Worm (Caenorhabditis elegans) whole organism, L1 larva: ENCODE data around the gene K03H1.13.

Experiments used
- F16B12.6 ChIP-seq: fragments of 150-350 bp; optimal IDR thresholded peaks from 2 replicates; lab custom pipeline; 2014; ENCODE audit warnings: missing biosample characterization, missing genetic modification characterization
- aha-1 ChIP-seq: fragments of 150-350 bp; optimal IDR thresholded peaks from 2 replicates; lab custom pipeline; 2014; ENCODE audit warnings: missing biosample characterization, missing genetic modification characterization
- aly-2 ChIP-seq: fragments of 150-350 bp; optimal IDR thresholded peaks from 2 replicates; lab custom pipeline; 2014; ENCODE audit warnings: missing biosample characterization, missing genetic modification characterization
- ama-1 ChIP-seq: fragments of 150-350 bp; optimal IDR thresholded peaks from 2 replicates; lab custom pipeline; 2014
- blmp-1 ChIP-seq: fragments of 150-350 bp; optimal IDR thresholded peaks from 2 replicates; lab custom pipeline; 2014; ENCODE audit warnings: missing biosample characterization, missing genetic modification characterization
- ceh-8 ChIP-seq: fragments of 200-800 bp; sonication (Bioruptor generic); optimal IDR thresholded peaks from 2 replicates; lab custom pipeline; 2018; ENCODE audit warnings: mild to moderate bottlenecking, missing genetic modification characterization, moderate library complexity, missing compliant biosample characterization
- ceh-88 ChIP-seq: fragments of 200-800 bp; sonication (Bioruptor generic); IDR thresholded peaks from 2 replicates; pipeline ENCODE4 v1.3.6; 2022; ENCODE audit warnings: missing genetic modification characterization, missing compliant biosample characterization
- dpl-1 ChIP-seq, 3 experiments: fragments of 150-350 bp in 2 of 3; sonication (generic microtip) in 1 of 3; optimal IDR thresholded peaks; 2 replicates each; lab custom pipeline; 2014 to 2017; ENCODE audit warnings: missing biosample characterization in 3 of 3, missing genetic modification characterization in 3 of 3, missing genetic modification reagents in 3 of 3
- dsc-1 ChIP-seq: sonication (generic microtip); optimal IDR thresholded peaks from 2 replicates; lab custom pipeline; 2016; ENCODE audit warnings: mild to moderate bottlenecking, missing genetic modification characterization, missing compliant biosample characterization
- efl-1 ChIP-seq, 4 experiments: fragments of 150-350 bp; optimal IDR thresholded peaks in 3 of 4; peaks in 1 of 4; 1 replicate in 1 of 4; 2 replicates in 3 of 4; lab custom pipeline; 2014; ENCODE audit warnings: missing biosample characterization in 2 of 4, missing genetic modification characterization in 2 of 4, missing genetic modification reagents in 2 of 4
- egl-13 ChIP-seq: sonication (generic microtip); optimal IDR thresholded peaks from 2 replicates; lab custom pipeline; 2016; ENCODE audit warnings: missing genotype, missing genetic modification reagents, missing genetic modification characterization, missing compliant biosample characterization
- egl-27 ChIP-seq, 2 experiments: fragments of 150-350 bp in 1 of 2; sonication (generic microtip); optimal IDR thresholded peaks; 3 replicates each; lab custom pipeline; 2017 to 2018; ENCODE audit warnings: missing biosample characterization in 2 of 2, missing genetic modification characterization in 2 of 2, missing genetic modification reagents in 2 of 2
- elt-2 ChIP-seq: sonication (generic microtip); optimal IDR thresholded peaks from 2 replicates; lab custom pipeline; 2016; ENCODE audit warnings: missing genetic modification characterization, mild to moderate bottlenecking, inconsistent platforms, missing compliant biosample characterization, missing genetic modification reagents
- ets-5 ChIP-seq: fragments of 200-800 bp; sonication (Bioruptor generic); IDR thresholded peaks from 2 replicates; pipeline ENCODE4 v1.3.6; 2022; ENCODE audit warnings: missing genetic modification characterization, missing compliant biosample characterization
- fkh-10 ChIP-seq: sonication (generic microtip); optimal IDR thresholded peaks from 2 replicates; lab custom pipeline; 2017; ENCODE audit warnings: missing biosample characterization, missing genetic modification reagents, missing genetic modification characterization
- fkh-4 ChIP-seq: sonication (generic microtip); optimal IDR thresholded peaks from 2 replicates; lab custom pipeline; 2016; ENCODE audit warnings: missing compliant biosample characterization, missing genetic modification characterization, borderline replicate concordance
- fkh-8 ChIP-seq: sonication (generic microtip); optimal IDR thresholded peaks from 2 replicates; lab custom pipeline; 2016; ENCODE audit warnings: mild to moderate bottlenecking, missing genetic modification characterization, missing compliant biosample characterization
- fos-1 ChIP-seq: fragments of 150-350 bp; optimal IDR thresholded peaks from 2 replicates; lab custom pipeline; 2014; ENCODE audit warnings: missing biosample characterization, missing genetic modification characterization
- hlh-17 ChIP-seq: fragments of 200-800 bp; sonication (Bioruptor generic); optimal IDR thresholded peaks from 2 replicates; lab custom pipeline; 2018; ENCODE audit warnings: missing genetic modification characterization, mild to moderate bottlenecking, missing compliant biosample characterization, moderate library complexity, borderline replicate concordance
- hlh-4 ChIP-seq: sonication (generic microtip); optimal IDR thresholded peaks from 2 replicates; lab custom pipeline; 2016; ENCODE audit warnings: mild to moderate bottlenecking, missing genetic modification characterization, missing compliant biosample characterization
- irx-1 ChIP-seq: sonication (generic microtip); optimal IDR thresholded peaks from 2 replicates; lab custom pipeline; 2016; ENCODE audit warnings: missing genetic modification characterization, missing compliant biosample characterization
- jun-1 ChIP-seq: fragments of 150-350 bp; optimal IDR thresholded peaks from 2 replicates; lab custom pipeline; 2014; ENCODE audit warnings: missing biosample characterization, missing genetic modification reagents, missing genetic modification characterization
- lin-14 ChIP-seq: fragments of 200-800 bp; sonication (Bioruptor generic); optimal IDR thresholded peaks from 2 replicates; lab custom pipeline; 2018; ENCODE audit warnings: mild to moderate bottlenecking, missing genetic modification characterization, moderate library complexity, missing compliant biosample characterization
- lin-35 ChIP-seq, 2 experiments: fragments of 150-350 bp; optimal IDR thresholded peaks; 2 replicates each; lab custom pipeline; 2014; ENCODE audit warnings: missing biosample characterization in 2 of 2, missing genetic modification characterization in 2 of 2, missing genetic modification reagents in 2 of 2
- lsy-2 ChIP-seq, 2 experiments: fragments of 150-350 bp; optimal IDR thresholded peaks; 2 replicates each; lab custom pipeline; 2014; ENCODE audit warnings: missing biosample characterization in 2 of 2, missing genetic modification characterization in 2 of 2
- mdl-1 ChIP-seq, 2 experiments: fragments of 150-350 bp; optimal IDR thresholded peaks; 2 replicates each; lab custom pipeline; 2014 to 2017; ENCODE audit warnings: missing biosample characterization in 2 of 2, missing genetic modification characterization in 2 of 2, inconsistent platforms in 1 of 2
- nhr-20 ChIP-seq: sonication (generic microtip); optimal IDR thresholded peaks from 2 replicates; lab custom pipeline; 2016; ENCODE audit warnings: mild to moderate bottlenecking, missing genetic modification characterization, missing compliant biosample characterization
- nhr-71 ChIP-seq: sonication (generic microtip); optimal IDR thresholded peaks from 2 replicates; lab custom pipeline; 2016; ENCODE audit warnings: mild to moderate bottlenecking, missing genetic modification characterization, moderate library complexity, missing compliant biosample characterization
- nhr-76 ChIP-seq: sonication (generic microtip); optimal IDR thresholded peaks from 2 replicates; lab custom pipeline; 2017; ENCODE audit warnings: missing biosample characterization, missing genetic modification characterization
- nhr-77 ChIP-seq: fragments of 150-350 bp; optimal IDR thresholded peaks from 2 replicates; lab custom pipeline; 2014; ENCODE audit warnings: missing biosample characterization, missing genetic modification characterization
- nhr-84 ChIP-seq: sonication (generic microtip); optimal IDR thresholded peaks from 2 replicates; lab custom pipeline; 2017; ENCODE audit warnings: missing biosample characterization, missing genetic modification characterization
- nhr-85 ChIP-seq: sonication (generic microtip); peaks from one replicate; lab custom pipeline; 2016; ENCODE audit warnings: missing genetic modification characterization, inconsistent platforms, missing compliant biosample characterization
- pag-3 ChIP-seq: sonication (generic microtip); optimal IDR thresholded peaks from 2 replicates; lab custom pipeline; 2017; ENCODE audit warnings: missing genetic modification characterization, mild to moderate bottlenecking, missing compliant biosample characterization, antibody characterized with exemption, borderline replicate concordance; ENCODE audit not compliant: insufficient read depth
- pqm-1 ChIP-seq: sonication (generic microtip); optimal IDR thresholded peaks from 3 replicates; lab custom pipeline; 2017; ENCODE audit warnings: missing biosample characterization, missing genetic modification characterization
- skn-1 ChIP-seq: fragments of 150-350 bp; optimal IDR thresholded peaks from 2 replicates; lab custom pipeline; 2014; ENCODE audit warnings: missing biosample characterization, missing genetic modification characterization
- snpc-4 ChIP-seq: fragments of 150-350 bp; optimal IDR thresholded peaks from 2 replicates; lab custom pipeline; 2014; ENCODE audit warnings: missing biosample characterization, missing genetic modification characterization
- snu-23 ChIP-seq: sonication (generic microtip); optimal IDR thresholded peaks from 2 replicates; lab custom pipeline; 2016; ENCODE audit warnings: missing genetic modification characterization, missing compliant biosample characterization
- sup-37 ChIP-seq: fragments of 200-800 bp; sonication (Bioruptor generic); optimal IDR thresholded peaks from 2 replicates; lab custom pipeline; 2018; ENCODE audit warnings: mild to moderate bottlenecking, missing genetic modification characterization, missing compliant biosample characterization
- tbx-2 ChIP-seq: sonication (generic microtip); optimal IDR thresholded peaks from 2 replicates; lab custom pipeline; 2016; ENCODE audit warnings: missing genetic modification characterization, missing compliant biosample characterization
- tlp-1 ChIP-seq: fragments of 150-350 bp; optimal IDR thresholded peaks from 2 replicates; lab custom pipeline; 2014; ENCODE audit warnings: missing biosample characterization, missing genetic modification characterization
- unc-130 ChIP-seq: fragments of 150-350 bp; optimal IDR thresholded peaks from 2 replicates; lab custom pipeline; 2017; ENCODE audit warnings: missing biosample characterization, missing genetic modification characterization, inconsistent platforms
- unc-62 ChIP-seq: fragments of 150-350 bp; optimal IDR thresholded peaks from 2 replicates; lab custom pipeline; 2014; ENCODE audit warnings: missing biosample characterization, missing genetic modification reagents, missing genetic modification characterization
- zag-1 ChIP-seq: fragments of 150-350 bp; optimal IDR thresholded peaks from 2 replicates; lab custom pipeline; 2014; ENCODE audit warnings: missing biosample characterization, missing genetic modification characterization
- zip-4 ChIP-seq: fragments of 200-800 bp; sonication (Bioruptor generic); optimal IDR thresholded peaks from 2 replicates; lab custom pipeline; 2018; ENCODE audit warnings: mild to moderate bottlenecking, missing genetic modification characterization, moderate library complexity, missing compliant biosample characterization
- ztf-4 ChIP-seq: fragments of 150-350 bp; optimal IDR thresholded peaks from 2 replicates; lab custom pipeline; 2014; ENCODE audit warnings: missing biosample characterization, missing genetic modification characterization

Gene K03H1.13

ce11 chrIII:9964416-9964815 lies 14.3 kb upstream of the K03H1.13 start:
- TF ChIP-seq unc-62 (GFP tag; lab: Kevin White, UChicago), result no peak
- no peak for TF ChIP-seq irx-1 (tag; lab: Kevin White, UChicago)
- no peak for TF ChIP-seq ama-1 (lab: Kevin White, UChicago)
- TF ChIP-seq zag-1 (tag; lab: Kevin White, UChicago), result no peak
- TF ChIP-seq nhr-85, result no peak
- no peak for TF ChIP-seq nhr-77 (tag; lab: Kevin White, UChicago)
- no peak for TF ChIP-seq aly-2
- TF ChIP-seq egl-27 (tag; optimal IDR thresholded peaks at IDR 0.05; lab: Kevin White, UChicago), result no peak
- no peak for TF ChIP-seq jun-1 (tag; lab: Kevin White, UChicago)
- TF ChIP-seq snu-23 (GFP tag; lab: Kevin White, UChicago), result no peak
- TF ChIP-seq, all 84 proteins: peak for 0

- TF ChIP-seq nhr-77 (tag; lab: Kevin White, UChicago) (no peak), irx-1 (tag; lab: Kevin White, UChicago) (no peak), mdl-1 (tag; optimal IDR thresholded peaks at IDR 0.05; lab: Kevin White, UChicago) (no peak), tlp-1 (tag; lab: Kevin White, UChicago) (no peak), nhr-76 (no peak), nhr-71 (tag; lab: Kevin White, UChicago) (no peak), pag-3 (tag; lab: Kevin White, UChicago) (no peak), nhr-20 (tag; lab: Kevin White, UChicago) (no peak), elt-2 (tag; lab: Kevin White, UChicago) (no peak), jun-1 (tag; lab: Kevin White, UChicago) (no peak), fkh-10 (GFP tag; lab: Kevin White, UChicago) (no peak), snpc-4 (tag; lab: Kevin White, UChicago) (no peak), lsy-2 (tag; optimal IDR thresholded peaks at IDR 0.05; lab: Kevin White, UChicago) (no peak), fkh-4 (no peak), nhr-84 (tag; lab: Kevin White, UChicago) (no peak), fkh-8 (tag; lab: Kevin White, UChicago) (no peak), ama-1 (lab: Kevin White, UChicago) (no peak), F16B12.6 (no peak), ceh-88 (GFP tag; lab: Robert Waterston, UW) (no peak)
These were observed 13.3 kb upstream of the K03H1.13 start for ce11 chrIII:9963447-9963846.

- TF ChIP-seq ets-5 (GFP tag; lab: Robert Waterston, UW) (no peak), fos-1 (peak; percentile 27), skn-1 (peak; percentile 69), zip-4 (GFP tag; lab: Kevin White, UChicago) (peak; percentile 54), unc-130 (tag; lab: Kevin White, UChicago) (no peak), ztf-4 (tag; lab: Kevin White, UChicago) (no peak), sup-37 (GFP tag; lab: Kevin White, UChicago) (no peak), jun-1 (tag; lab: Kevin White, UChicago) (peak; percentile 88), tbx-2 (tag; lab: Kevin White, UChicago) (no peak), nhr-85 (peak; percentile 52), hlh-4 (tag; lab: Kevin White, UChicago) (no peak), dsc-1 (no peak), snpc-4 (tag; lab: Kevin White, UChicago) (no peak)
These were observed 6.7 kb upstream of the K03H1.13 start, which contains the start of gene alx-1 for ce11 chrIII:9956665-9957401. Gene alx-1 (plus strand): TSS chrIII:9957351.

- TF ChIP-seq skn-1 (peak; percentile 18), ama-1 (lab: Kevin White, UChicago) (no peak), pqm-1 (tag; lab: Kevin White, UChicago) (no peak), hlh-17 (GFP tag; lab: Kevin White, UChicago) (no peak), efl-1 (optimal IDR thresholded peaks at IDR 0.05; lab: Kevin White, UChicago) (peak; percentile 7 to 19), efl-1 (GFP tag; optimal IDR thresholded peaks at IDR 0.05 in 1 of 2; lab: Kevin White, UChicago) (peak; percentile 43 to 51), fkh-4 (no peak), snu-23 (GFP tag; lab: Kevin White, UChicago) (peak; percentile 17), ceh-8 (GFP tag; lab: Kevin White, UChicago) (no peak), lin-14 (peak; percentile 30), dpl-1 (GFP tag; optimal IDR thresholded peaks at IDR 0.05; lab: Kevin White, UChicago) (peak in 1 of 3 experiments; percentile 50), ztf-4 (tag; lab: Kevin White, UChicago) (no peak), lin-35 (GFP tag; optimal IDR thresholded peaks at IDR 0.05; lab: Kevin White, UChicago) (peak in 1 of 2 experiments; percentile 16), blmp-1 (tag; lab: Kevin White, UChicago) (peak; percentile 2), fkh-10 (GFP tag; lab: Kevin White, UChicago) (no peak), aha-1 (no peak), lsy-2 (tag; optimal IDR thresholded peaks at IDR 0.05; lab: Kevin White, UChicago) (peak in 1 of 2 experiments; percentile 64), egl-13 (tag; lab: Kevin White, UChicago) (no peak)
These were observed 6.0 kb upstream of the K03H1.13 start, which contains the start of gene mog-1 for ce11 chrIII:9956123-9956522. Gene mog-1 (minus strand): TSS chrIII:9956215.
